Fruit fly (Drosophila melanogaster): ENCODE measurements around the gene Ythdc1.
A peak's percentile ranks its signal among the peaks of the same experiment; 100 is the strongest.

DNA sequence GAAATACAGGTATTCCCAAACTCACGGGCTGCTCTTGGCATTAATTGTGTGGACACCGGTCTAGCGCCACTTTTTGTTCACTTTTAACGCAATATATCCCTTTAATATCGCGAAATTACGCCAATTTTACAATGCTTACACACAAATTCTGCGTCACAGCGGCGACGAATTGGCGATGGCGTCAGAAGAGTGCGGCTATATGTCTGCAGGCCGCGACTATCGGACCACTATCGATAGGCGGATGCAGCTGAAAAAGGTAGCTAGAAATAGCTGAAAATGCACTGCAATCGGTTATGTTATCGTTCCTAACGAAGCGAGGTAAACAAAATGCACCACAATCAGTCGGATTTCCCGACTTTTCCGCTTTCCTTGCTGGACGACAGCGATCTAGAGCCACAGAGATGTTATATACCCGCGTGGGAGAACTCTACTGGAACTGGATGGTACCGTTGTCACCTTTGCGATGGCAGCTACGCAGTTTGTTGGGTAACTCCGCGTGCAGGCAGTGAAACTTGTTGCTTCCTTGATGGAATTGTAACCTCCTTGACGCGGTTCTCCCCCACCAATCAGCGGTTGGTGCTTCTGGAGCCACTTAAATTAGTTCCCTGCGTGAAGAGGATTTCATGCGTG is at the start of gene Ythdc1, which contains the start of gene CG12010:
- TF ChIP-seq Sin3A (optimal IDR thresholded peaks at IDR 0.05) (no peak), h (optimal IDR thresholded peaks at IDR 0.05) (peak; percentile 70), Myc (optimal IDR thresholded peaks at IDR 0.05) (no peak), insv (optimal IDR thresholded peaks at IDR 0.05) (peak; percentile 75), psq (optimal IDR thresholded peaks at IDR 0.05) (no peak), ttk (optimal IDR thresholded peaks at IDR 0.05) (no peak)

Data from Kc167 (cell line).